In the genomic region with DNA sequence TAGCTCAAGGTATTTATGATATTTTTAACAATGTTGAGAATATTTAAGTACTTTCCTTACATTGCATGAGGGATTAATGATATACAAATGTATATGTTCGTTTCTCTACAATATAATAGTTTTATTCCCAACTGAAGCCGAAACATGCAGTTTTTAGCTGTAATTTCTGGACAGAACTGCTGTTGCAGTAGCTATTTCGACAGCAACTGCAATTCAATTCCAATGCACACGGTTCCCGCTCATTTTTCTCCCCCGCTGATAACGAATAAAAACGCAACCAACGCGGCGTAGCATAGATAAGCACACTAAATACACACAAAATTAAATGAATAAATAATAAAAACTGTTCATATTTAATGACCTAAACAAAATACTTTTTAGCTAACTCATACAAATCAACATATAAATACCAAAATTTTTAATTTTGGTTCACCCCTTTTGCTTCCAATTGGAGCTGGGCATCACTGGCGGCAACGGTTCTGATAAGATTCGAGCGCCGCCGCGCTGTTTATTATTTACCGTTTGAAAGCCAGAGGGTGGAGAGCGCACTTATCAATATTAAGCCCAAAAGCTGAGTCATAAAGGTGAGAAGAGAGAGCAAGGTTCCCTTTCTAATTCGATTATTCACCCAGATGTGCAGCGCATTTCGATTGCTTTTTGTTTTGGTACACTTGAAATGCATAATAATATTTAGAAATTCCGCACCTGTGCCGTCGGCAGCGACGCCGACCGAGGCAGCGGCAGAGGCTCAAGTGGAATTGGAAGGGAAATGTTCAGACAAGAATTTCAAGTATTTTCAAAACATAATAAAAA, we compare ENCODE assay signal across 4 fruit fly cellular contexts.
TF ChIP-seq lines count a peak whose summit lies in the region.

No protein-coding gene starts in this region.

TF ChIP-seq in whole organism, adult, 20 proteins besides CTCF, POLR2A, EP300 and RAD21 (continued from another document):
- TF ChIP-seq ovo (GFP tag; optimal IDR thresholded peaks at IDR 0.05; lab: Kevin White, UChicago) (peak; percentile 94), toe (GFP tag; optimal IDR thresholded peaks at IDR 0.05; lab: Kevin White, UChicago) (peak; percentile 26), CG5204 (GFP tag; optimal IDR thresholded peaks at IDR 0.05; lab: Kevin White, UChicago) (peak; percentile 49), CG1620 (GFP tag; optimal IDR thresholded peaks at IDR 0.05; lab: Kevin White, UChicago) (peak; percentile 4)
TF ChIP-seq in whole organism, adult: peak in this region for 13.

TF ChIP-seq in whole organism, embryonic, 481 proteins besides CTCF, POLR2A, EP300 and RAD21 (continued from another document and continues in another):
- no peak for TF ChIP-seq pnt (GFP tag; optimal IDR thresholded peaks at IDR 0.05; lab: Kevin White, UChicago)
- no peak for TF ChIP-seq ash1 (GFP tag; optimal IDR thresholded peaks at IDR 0.05; lab: Kevin White, UChicago)
- no peak for TF ChIP-seq disco-r (GFP tag; optimal IDR thresholded peaks at IDR 0.05; lab: Kevin White, UChicago)
- TF ChIP-seq CG8765 (GFP tag; IDR thresholded peaks at IDR 0.05; lab: Robert Waterston, UW), result no peak
- peak; percentile 96 for TF ChIP-seq Kr (GFP tag; optimal IDR thresholded peaks at IDR 0.05; lab: Kevin White, UChicago)
- no peak for TF ChIP-seq abd-A (tag; optimal IDR thresholded peaks at IDR 0.05; lab: Kevin White, UChicago)
- TF ChIP-seq Sox100B (GFP tag; optimal IDR thresholded peaks at IDR 0.05; lab: Kevin White, UChicago), result no peak
- TF ChIP-seq HHEX (GFP tag; optimal IDR thresholded peaks at IDR 0.05; lab: Kevin White, UChicago), result no peak
- no peak for TF ChIP-seq scrt (GFP tag; optimal IDR thresholded peaks at IDR 0.05; lab: Kevin White, UChicago)
- TF ChIP-seq CG6765 (GFP tag; optimal IDR thresholded peaks at IDR 0.05; lab: Kevin White, UChicago), result no peak
- no peak for TF ChIP-seq unc-4 (GFP tag; IDR thresholded peaks at IDR 0.05; lab: Robert Waterston, UW; ENCODE audit: partially characterized antibody)
- no peak for TF ChIP-seq cas (GFP tag; IDR thresholded peaks at IDR 0.05; lab: Robert Waterston, UW)
- TF ChIP-seq eve (GFP tag; optimal IDR thresholded peaks at IDR 0.05; lab: Kevin White, UChicago), result peak in 1 of 2 experiments; percentile 47
- peak; percentile 19 for TF ChIP-seq CG15601 (tag; optimal IDR thresholded peaks at IDR 0.05; lab: Kevin White, UChicago)
- TF ChIP-seq TFAM (GFP tag; optimal IDR thresholded peaks at IDR 0.05; lab: Kevin White, UChicago), result no peak
- TF ChIP-seq onecut (GFP tag; IDR thresholded peaks at IDR 0.05; lab: Robert Waterston, UW), result no peak
- TF ChIP-seq Hr3 (GFP tag; optimal IDR thresholded peaks at IDR 0.05; lab: Kevin White, UChicago), result no peak
- TF ChIP-seq gem (tag; optimal IDR thresholded peaks at IDR 0.05; lab: Kevin White, UChicago), result peak; percentile 35
- no peak for TF ChIP-seq CG8290 (GFP tag; optimal IDR thresholded peaks at IDR 0.05; lab: Kevin White, UChicago)
- TF ChIP-seq CG8290 (tag; optimal IDR thresholded peaks at IDR 0.05; lab: Kevin White, UChicago), result peak in 1 of 2 experiments; percentile 5
- no peak for TF ChIP-seq Bteb2 (GFP tag; optimal IDR thresholded peaks at IDR 0.05; lab: Kevin White, UChicago)
- no peak for TF ChIP-seq kah (GFP tag; optimal IDR thresholded peaks at IDR 0.05; lab: Kevin White, UChicago)
- peak in 1 of 3 experiments; percentile 47 for TF ChIP-seq lola (GFP tag; optimal IDR thresholded peaks at IDR 0.05; lab: Kevin White, UChicago)
- TF ChIP-seq zen2 (GFP tag; IDR thresholded peaks at IDR 0.05; lab: Robert Waterston, UW; ENCODE audit: partially characterized antibody), result no peak
- TF ChIP-seq CG12659 (GFP tag; optimal IDR thresholded peaks at IDR 0.05; lab: Kevin White, UChicago), result no peak
- TF ChIP-seq CG12219 (GFP tag; optimal IDR thresholded peaks at IDR 0.05; lab: Kevin White, UChicago), result no peak
- no peak for TF ChIP-seq h (optimal IDR thresholded peaks at IDR 0.05; lab: Kevin White, UChicago)
- no peak for TF ChIP-seq klu (GFP tag; IDR thresholded peaks at IDR 0.05; lab: Robert Waterston, UW)
- no peak for TF ChIP-seq CG12155 (GFP tag; optimal IDR thresholded peaks at IDR 0.05; lab: Kevin White, UChicago)
- no peak for TF ChIP-seq tx (GFP tag; optimal IDR thresholded peaks at IDR 0.05; lab: Kevin White, UChicago)
- peak; percentile 51 for TF ChIP-seq kay (GFP tag; optimal IDR thresholded peaks at IDR 0.05; lab: Kevin White, UChicago)
- no peak for TF ChIP-seq ro (GFP tag; IDR thresholded peaks at IDR 0.05; lab: Robert Waterston, UW)
- no peak for TF ChIP-seq CG13894 (tag; optimal IDR thresholded peaks at IDR 0.05; lab: Kevin White, UChicago)
- TF ChIP-seq CG15479 (GFP tag; optimal IDR thresholded peaks at IDR 0.05; lab: Kevin White, UChicago), result no peak
- TF ChIP-seq CG12769 (tag; optimal IDR thresholded peaks at IDR 0.05; lab: Kevin White, UChicago), result no peak
- TF ChIP-seq seq (GFP tag; IDR thresholded peaks at IDR 0.05; lab: Robert Waterston, UW), result no peak
- TF ChIP-seq CG34376 (GFP tag; optimal IDR thresholded peaks at IDR 0.05; lab: Kevin White, UChicago), result peak; percentile 66
- TF ChIP-seq Ada2b (GFP tag; IDR thresholded peaks at IDR 0.05; lab: Robert Waterston, UW), result no peak
- TF ChIP-seq CG7987 (GFP tag; optimal IDR thresholded peaks at IDR 0.05; lab: Kevin White, UChicago), result peak; percentile 18
- no peak for TF ChIP-seq Stat92E (GFP tag; optimal IDR thresholded peaks at IDR 0.05; lab: Kevin White, UChicago)

TF ChIP-seq in whole organism, prepupa, 60 proteins besides CTCF, POLR2A, EP300 and RAD21 (continued from another document and continues in another):
- peak; percentile 57 for TF ChIP-seq Smox (GFP tag; optimal IDR thresholded peaks at IDR 0.05; lab: Kevin White, UChicago)
- no peak for TF ChIP-seq CG8632 (GFP tag; optimal IDR thresholded peaks at IDR 0.05; lab: Kevin White, UChicago)
- TF ChIP-seq ss (GFP tag; optimal IDR thresholded peaks at IDR 0.05; lab: Kevin White, UChicago), result no peak
- TF ChIP-seq CG10631 (GFP tag; optimal IDR thresholded peaks at IDR 0.05; lab: Kevin White, UChicago), result peak; percentile 31
- peak; percentile 60 for TF ChIP-seq vri (GFP tag; optimal IDR thresholded peaks at IDR 0.05; lab: Kevin White, UChicago)
- TF ChIP-seq Eip78C (GFP tag; lab: Kevin White, UChicago), result peak; percentile 79
- TF ChIP-seq CG31627 (GFP tag; optimal IDR thresholded peaks at IDR 0.05; lab: Kevin White, UChicago), result peak; percentile 17
- peak; percentile 8; the same call in 1 of the 2 replicates for TF ChIP-seq Gug (GFP tag; IDR thresholded peaks at IDR 0.05; lab: Robert Waterston, UW)
- TF ChIP-seq spab (GFP tag; optimal IDR thresholded peaks at IDR 0.05; lab: Kevin White, UChicago), result no peak
- TF ChIP-seq svp (GFP tag; lab: Kevin White, UChicago), result peak; percentile 81
- peak; percentile 13; the same call in 1 of the 2 replicates for TF ChIP-seq CG11294 (GFP tag; IDR thresholded peaks at IDR 0.05; lab: Robert Waterston, UW)
- TF ChIP-seq OdsH (GFP tag; optimal IDR thresholded peaks at IDR 0.05; lab: Kevin White, UChicago), result peak; percentile 34
- TF ChIP-seq CG1621 (tag; optimal IDR thresholded peaks at IDR 0.05; lab: Kevin White, UChicago), result no peak
- peak; percentile 4 for TF ChIP-seq achi (GFP tag; optimal IDR thresholded peaks at IDR 0.05; lab: Kevin White, UChicago)
- peak; percentile 42 for TF ChIP-seq topi (GFP tag; optimal IDR thresholded peaks at IDR 0.05; lab: Kevin White, UChicago)
- TF ChIP-seq CG6163 (GFP tag; IDR thresholded peaks at IDR 0.05; lab: Robert Waterston, UW), result 0 out of 3 replicates have a peak, but pooled peaks have one; percentile 55
- TF ChIP-seq Hr4 (GFP tag; optimal IDR thresholded peaks at IDR 0.05; lab: Kevin White, UChicago), result peak; percentile 45
- peak; percentile 9 for TF ChIP-seq CG3919 (GFP tag; optimal IDR thresholded peaks at IDR 0.05; lab: Kevin White, UChicago)
- no peak for TF ChIP-seq CG11762 (GFP tag; optimal IDR thresholded peaks at IDR 0.05; lab: Kevin White, UChicago; ENCODE audit: insufficient read depth)
- TF ChIP-seq Ets21C (GFP tag; optimal IDR thresholded peaks at IDR 0.05; lab: Kevin White, UChicago), result peak; percentile 6
- no peak for TF ChIP-seq Eip93F (GFP tag; optimal IDR thresholded peaks at IDR 0.05; lab: Kevin White, UChicago)
- TF ChIP-seq CG15336 (GFP tag; IDR thresholded peaks at IDR 0.05; lab: Robert Waterston, UW), result peak; percentile 31; the same call in 1 of the 2 replicates
- TF ChIP-seq CG3032 (tag; optimal IDR thresholded peaks at IDR 0.05; lab: Kevin White, UChicago), result peak; percentile 1
- TF ChIP-seq CG8319 (GFP tag; optimal IDR thresholded peaks at IDR 0.05; lab: Kevin White, UChicago), result no peak
- peak; percentile 49 for TF ChIP-seq lz (GFP tag; optimal IDR thresholded peaks at IDR 0.05; lab: Kevin White, UChicago)
- TF ChIP-seq CG7368 (GFP tag; optimal IDR thresholded peaks at IDR 0.05; lab: Kevin White, UChicago), result no peak
- peak; percentile 6 for TF ChIP-seq Eip75B (GFP tag; optimal IDR thresholded peaks at IDR 0.05; lab: Kevin White, UChicago)
- no peak for TF ChIP-seq CG10669 (GFP tag; optimal IDR thresholded peaks at IDR 0.05; lab: Kevin White, UChicago)
- peak; percentile 42 for TF ChIP-seq Sox14 (GFP tag; optimal IDR thresholded peaks at IDR 0.05; lab: Kevin White, UChicago)
- TF ChIP-seq CG16779 (tag; optimal IDR thresholded peaks at IDR 0.05; lab: Kevin White, UChicago), result no peak
- peak; percentile 39 for TF ChIP-seq Ets96B (tag; optimal IDR thresholded peaks at IDR 0.05; lab: Kevin White, UChicago)
- TF ChIP-seq Lpt (GFP tag; optimal IDR thresholded peaks at IDR 0.05; lab: Kevin White, UChicago), result no peak
- TF ChIP-seq acj6 (GFP tag; optimal IDR thresholded peaks at IDR 0.05; lab: Kevin White, UChicago), result peak; percentile 36
- TF ChIP-seq esn (GFP tag; optimal IDR thresholded peaks at IDR 0.05; lab: Kevin White, UChicago), result peak; percentile 42
- TF ChIP-seq Hr39 (GFP tag; optimal IDR thresholded peaks at IDR 0.05; lab: Kevin White, UChicago), result no peak
- no peak for TF ChIP-seq CG8119 (GFP tag; IDR thresholded peaks at IDR 0.05; lab: Robert Waterston, UW)
- TF ChIP-seq CG4318 (GFP tag; optimal IDR thresholded peaks at IDR 0.05; lab: Kevin White, UChicago), result no peak
- no peak for TF ChIP-seq dsx (GFP tag; optimal IDR thresholded peaks at IDR 0.05; lab: Kevin White, UChicago; ENCODE audit: poor library complexity, severe bottlenecking)
- TF ChIP-seq dac (GFP tag; optimal IDR thresholded peaks at IDR 0.05; lab: Kevin White, UChicago), result no peak
- no peak for TF ChIP-seq Blimp-1 (GFP tag; optimal IDR thresholded peaks at IDR 0.05; lab: Kevin White, UChicago)
- no peak for TF ChIP-seq Hr38 (GFP tag; optimal IDR thresholded peaks at IDR 0.05; lab: Kevin White, UChicago)
- no peak for TF ChIP-seq cyc (GFP tag; optimal IDR thresholded peaks at IDR 0.05; lab: Kevin White, UChicago)

TF ChIP-seq in whole organism, wandering third instar larva, 38 proteins besides CTCF, POLR2A, EP300 and RAD21 (continued from another document):
- no peak for TF ChIP-seq brk (GFP tag; optimal IDR thresholded peaks at IDR 0.05; lab: Kevin White, UChicago)
- TF ChIP-seq Hr78 (GFP tag; optimal IDR thresholded peaks at IDR 0.05; lab: Kevin White, UChicago), result no peak
- TF ChIP-seq h (GFP tag; optimal IDR thresholded peaks at IDR 0.05; lab: Kevin White, UChicago), result peak; percentile 42
- no peak for TF ChIP-seq Jra (GFP tag; optimal IDR thresholded peaks at IDR 0.05; lab: Kevin White, UChicago)
- no peak for TF ChIP-seq lola (GFP tag; optimal IDR thresholded peaks at IDR 0.05; lab: Kevin White, UChicago)
- no peak for TF ChIP-seq N (GFP tag; optimal IDR thresholded peaks at IDR 0.05; lab: Kevin White, UChicago)
- no peak for TF ChIP-seq Hr83 (GFP tag; optimal IDR thresholded peaks at IDR 0.05; lab: Kevin White, UChicago; ENCODE audit: poor library complexity, severe bottlenecking)
- TF ChIP-seq Abd-B (GFP tag; optimal IDR thresholded peaks at IDR 0.05; lab: Kevin White, UChicago), result no peak
- TF ChIP-seq pan (optimal IDR thresholded peaks at IDR 0.05; lab: Kevin White, UChicago), result no peak
- peak; percentile 19 for TF ChIP-seq Hnf4 (GFP tag; optimal IDR thresholded peaks at IDR 0.05; lab: Kevin White, UChicago)
- TF ChIP-seq OdsH (GFP tag; optimal IDR thresholded peaks at IDR 0.05; lab: Kevin White, UChicago), result peak; percentile 38
- TF ChIP-seq br (GFP tag; optimal IDR thresholded peaks at IDR 0.05; lab: Kevin White, UChicago), result peak; percentile 19
- TF ChIP-seq rgr (GFP tag; optimal IDR thresholded peaks at IDR 0.05; lab: Kevin White, UChicago), result peak; percentile 38
- peak; percentile 55 for TF ChIP-seq Myc (optimal IDR thresholded peaks at IDR 0.05; lab: Kevin White, UChicago)
TF ChIP-seq in whole organism, wandering third instar larva: peak in this region for 13.
